Fruit fly (Drosophila melanogaster) whole organism, wandering third instar larva: ENCODE results near the gene Klp61F.

ENCODE experiments used
- Abd-B ChIP-seq: fragments of >200 bp; optimal IDR thresholded peaks from 2 replicates; lab custom pipeline; 2017; ENCODE audit warnings: missing biosample characterization, missing genetic modification characterization
- CG9705 ChIP-seq: fragments of 200-800 bp; sonication (Bioruptor generic); optimal IDR thresholded peaks from 2 replicates; lab custom pipeline; 2018; ENCODE audit warnings: missing biosample characterization, mild to moderate bottlenecking, missing genetic modification characterization
- h ChIP-seq: fragments of 200-800 bp; sonication (Bioruptor generic); optimal IDR thresholded peaks from 3 replicates; lab custom pipeline; 2016; ENCODE audit warnings: missing biosample characterization, mild to moderate bottlenecking, missing genetic modification characterization
- usp ChIP-seq: fragments of >200 bp; optimal IDR thresholded peaks from 2 replicates; lab custom pipeline; 2017; ENCODE audit warnings: missing biosample characterization, missing genetic modification characterization

- TF ChIP-seq CG9705, result no peak
- TF ChIP-seq usp (GFP tag; lab: Kevin White, UChicago), result no peak
- TF ChIP-seq Abd-B (GFP tag; lab: Kevin White, UChicago), result no peak
- TF ChIP-seq h (GFP tag; lab: Kevin White, UChicago), result no peak
These were observed 32.2 kb upstream of the Klp61F start for dm6 chr3L:1277937-1278336.
